Fruit fly (Drosophila melanogaster) whole organism: Measurements from ENCODE around the gene Gorab.

Experiments used
- CG8478 ChIP-seq: fragments of >200 bp; optimal IDR thresholded peaks from 2 replicates; lab custom pipeline; 2018; ENCODE audit warnings: inconsistent platforms
- Dll ChIP-seq: fragments of >200 bp; optimal IDR thresholded peaks from 2 replicates; lab custom pipeline; 2017
- EcR ChIP-seq, 2 experiments: fragments of >200 bp; optimal IDR thresholded peaks; 2 replicates each; lab custom pipeline; 2017; ENCODE audit warnings: missing biosample characterization in 2 of 2, missing genetic modification characterization in 2 of 2, missing genetic modification reagents in 2 of 2
- pan ChIP-seq: fragments of >200 bp; optimal IDR thresholded peaks from 2 replicates; lab custom pipeline; 2017
- psq ChIP-seq: fragments of >200 bp; optimal IDR thresholded peaks from 2 replicates; lab custom pipeline; 2017
- usp ChIP-seq: fragments of >200 bp; optimal IDR thresholded peaks from 2 replicates; lab custom pipeline; 2017; ENCODE audit warnings: missing biosample characterization, missing genetic modification characterization, mixed read lengths

Gorab gene

DNA sequence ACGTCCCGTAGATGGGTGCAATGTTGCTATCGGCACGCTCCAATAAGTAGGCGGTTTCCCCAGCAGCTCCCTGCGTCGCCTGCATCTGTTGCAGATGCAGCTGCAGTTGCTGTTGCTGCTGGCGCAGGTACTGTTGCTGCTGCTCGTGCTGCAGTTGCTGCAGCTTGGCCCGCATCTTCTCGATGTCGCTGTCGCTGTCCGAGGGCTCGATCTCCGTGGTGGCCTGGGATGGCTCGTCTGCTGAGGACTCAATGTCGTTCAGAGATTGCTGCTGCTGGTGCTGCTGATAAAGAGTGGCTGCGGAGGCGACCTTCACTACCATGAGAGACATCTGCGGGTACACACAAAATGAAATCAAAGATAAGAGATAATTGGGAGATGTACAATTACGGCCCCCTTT lies 46.6 kb downstream of the Gorab start:
- no peak for TF ChIP-seq usp (GFP tag; lab: Kevin White, UChicago)
- no peak for TF ChIP-seq pan (lab: Kevin White, UChicago)
- TF ChIP-seq CG8478 (lab: Kevin White, UChicago): no peak
- no peak for TF ChIP-seq psq (lab: Kevin White, UChicago)
- no peak for TF ChIP-seq Dll
- TF ChIP-seq EcR (GFP tag; optimal IDR thresholded peaks at IDR 0.05; lab: Kevin White, UChicago): no peak

dm6 chr3L:17379311-17379710 lies 49.3 kb downstream of the Gorab start, which contains the start of gene Cad74A:
TSS of gene Cad74A (minus strand) at chr3L:17379530.
- TF ChIP-seq usp (GFP tag; lab: Kevin White, UChicago): no peak
- TF ChIP-seq CG8478 (lab: Kevin White, UChicago): no peak
- TF ChIP-seq psq (lab: Kevin White, UChicago): no peak
- TF ChIP-seq EcR (GFP tag; optimal IDR thresholded peaks at IDR 0.05; lab: Kevin White, UChicago): no peak
- TF ChIP-seq pan (lab: Kevin White, UChicago): no peak
- no peak for TF ChIP-seq Dll
